Worm (Caenorhabditis elegans) whole organism, midembryonic: ENCODE measurements around the gene slcr-46.2.

Source experiments
- T22C8.4 ChIP-seq: fragments of 200-800 bp; sonication (Bioruptor generic); IDR thresholded peaks from 2 replicates; pipeline ENCODE4 v1.3.6; 2022; ENCODE audit warnings: missing genetic modification characterization, missing compliant biosample characterization
- cog-1 ChIP-seq: sonication (generic microtip); optimal IDR thresholded peaks from 2 replicates; lab custom pipeline; 2016; ENCODE audit warnings: missing genetic modification characterization, missing compliant biosample characterization
- flt-1 ChIP-seq: fragments of 200-800 bp; sonication (Bioruptor generic); IDR thresholded peaks from 2 replicates; pipeline ENCODE4 v1.3.6; 2022; ENCODE audit warnings: missing genetic modification characterization, missing compliant biosample characterization
- klf-2 ChIP-seq: fragments of 200-800 bp; sonication (Bioruptor generic); conservative IDR thresholded peaks from 2 replicates; pipeline ENCODE4 v1.3.6; 2022; ENCODE audit warnings: missing genetic modification reagents, missing genetic modification characterization, missing compliant biosample characterization
- med-1 ChIP-seq: sonication (generic microtip); optimal IDR thresholded peaks from 2 replicates; lab custom pipeline; 2017; ENCODE audit warnings: missing genetic modification characterization, mild to moderate bottlenecking, missing compliant biosample characterization, antibody characterized with exemption, missing genetic modification reagents; ENCODE audit not compliant: insufficient read depth
- ref-1 ChIP-seq: fragments of 200-800 bp; sonication (Bioruptor generic); conservative IDR thresholded peaks from 2 replicates; pipeline ENCODE4 v1.3.6; 2022; ENCODE audit warnings: missing genetic modification reagents, missing genetic modification characterization, missing compliant biosample characterization
- tab-1 ChIP-seq: fragments of 200-800 bp; sonication (Bioruptor generic); IDR thresholded peaks from 2 replicates; pipeline ENCODE4 v1.3.6; 2022; ENCODE audit warnings: missing genetic modification characterization, missing compliant biosample characterization
- ztf-23 ChIP-seq: fragments of 200-800 bp; sonication (Bioruptor generic); IDR thresholded peaks from 2 replicates; pipeline ENCODE4 v1.3.6; 2022; ENCODE audit warnings: missing genetic modification reagents, missing genetic modification characterization, missing compliant biosample characterization
- ztf-29 ChIP-seq: fragments of 200-800 bp; sonication (Bioruptor generic); IDR thresholded peaks from 2 replicates; pipeline ENCODE4 v1.3.6; 2022; ENCODE audit warnings: missing genetic modification reagents, missing genetic modification characterization, missing compliant biosample characterization

slcr-46.2 gene

DNA sequence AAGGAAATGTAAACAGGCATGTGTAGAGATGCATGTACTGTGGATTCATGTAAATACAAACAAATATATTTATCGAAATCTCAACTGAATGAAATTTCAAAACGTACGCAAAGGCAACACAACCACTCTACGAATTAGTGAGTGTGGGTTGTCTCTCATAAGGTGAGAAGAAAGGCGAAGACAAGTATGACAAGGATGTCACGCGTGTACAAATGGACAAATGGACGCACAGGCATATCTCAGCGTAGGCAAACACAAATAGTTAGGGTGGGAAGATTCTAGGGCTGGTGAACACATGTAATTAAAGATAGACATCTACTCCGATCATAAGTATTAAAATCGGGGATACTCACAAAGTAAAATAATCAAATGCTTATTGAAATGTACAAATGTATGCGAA lies 38.2 kb upstream of the slcr-46.2 start:
- TF ChIP-seq ref-1 (GFP tag; lab: Robert Waterston, UW) (no peak), T22C8.4 (GFP tag; lab: Robert Waterston, UW) (no peak), cog-1 (tag; lab: Kevin White, UChicago) (no peak), ztf-29 (no peak), klf-2 (no peak), flt-1 (no peak), ztf-23 (GFP tag; lab: Robert Waterston, UW) (no peak), med-1 (GFP tag; lab: Kevin White, UChicago) (no peak), tab-1 (GFP tag; lab: Robert Waterston, UW) (no peak)

DNA sequence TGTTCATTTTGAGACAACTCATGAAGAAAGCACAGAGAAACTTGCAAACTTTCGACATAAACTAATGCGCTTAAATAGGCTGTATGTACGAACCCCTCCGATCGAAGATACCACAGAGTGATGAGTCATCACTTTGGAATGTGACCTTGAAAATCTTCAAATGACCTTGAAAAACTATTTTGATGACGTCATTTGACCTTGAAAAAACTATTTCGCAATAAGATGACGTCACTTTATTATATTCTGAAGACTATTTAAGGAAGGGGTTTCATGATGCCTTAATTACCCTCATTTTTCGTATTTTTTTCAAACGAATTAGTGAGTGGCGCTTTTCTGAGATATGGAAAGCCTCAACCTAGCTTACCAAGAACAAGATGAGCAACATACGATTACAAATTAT lies 31.2 kb upstream of the slcr-46.2 start, which contains the start of gene C25F9.2:
Gene C25F9.2, plus strand, starts transcription at position 341 of the 400 bp plus-strand sequence.
- TF ChIP-seq tab-1 (GFP tag; lab: Robert Waterston, UW) = no peak
- no peak for TF ChIP-seq T22C8.4 (GFP tag; lab: Robert Waterston, UW)
- no peak for TF ChIP-seq flt-1
- no peak for TF ChIP-seq med-1 (GFP tag; lab: Kevin White, UChicago)
- no peak for TF ChIP-seq ref-1 (GFP tag; lab: Robert Waterston, UW)
- no peak for TF ChIP-seq klf-2
- no peak for TF ChIP-seq ztf-29
- TF ChIP-seq ztf-23 (GFP tag; lab: Robert Waterston, UW) = no peak
- no peak for TF ChIP-seq cog-1 (tag; lab: Kevin White, UChicago)

DNA sequence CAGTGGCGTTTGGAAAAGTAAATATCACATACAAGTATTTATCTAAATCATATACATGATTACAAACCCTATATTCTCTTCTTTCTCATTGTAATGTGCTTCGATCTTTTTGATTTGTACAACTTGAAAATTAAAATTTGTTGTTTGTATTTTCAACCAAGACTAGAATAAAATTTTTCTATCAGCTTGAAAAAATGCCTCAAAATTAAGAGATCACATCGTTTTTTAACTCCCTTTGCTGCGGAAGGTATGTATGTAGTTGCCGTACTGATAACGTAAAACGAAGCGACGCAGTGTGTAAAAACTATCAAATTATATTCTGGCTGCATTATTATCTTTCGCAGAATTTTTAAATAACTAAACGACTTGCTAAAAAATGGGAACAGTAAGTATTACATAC lies 27.9 kb upstream of the slcr-46.2 start, which contains the start of gene C25F9.15:
Gene C25F9.15, plus strand, starts transcription at position 301 of the 400 bp plus-strand sequence.
- no peak for TF ChIP-seq flt-1
- no peak for TF ChIP-seq cog-1 (tag; lab: Kevin White, UChicago)
- TF ChIP-seq ztf-29 = no peak
- TF ChIP-seq med-1 (GFP tag; lab: Kevin White, UChicago) = no peak
- TF ChIP-seq T22C8.4 (GFP tag; lab: Robert Waterston, UW) = no peak
- no peak for TF ChIP-seq ztf-23 (GFP tag; lab: Robert Waterston, UW)
- no peak for TF ChIP-seq klf-2

DNA sequence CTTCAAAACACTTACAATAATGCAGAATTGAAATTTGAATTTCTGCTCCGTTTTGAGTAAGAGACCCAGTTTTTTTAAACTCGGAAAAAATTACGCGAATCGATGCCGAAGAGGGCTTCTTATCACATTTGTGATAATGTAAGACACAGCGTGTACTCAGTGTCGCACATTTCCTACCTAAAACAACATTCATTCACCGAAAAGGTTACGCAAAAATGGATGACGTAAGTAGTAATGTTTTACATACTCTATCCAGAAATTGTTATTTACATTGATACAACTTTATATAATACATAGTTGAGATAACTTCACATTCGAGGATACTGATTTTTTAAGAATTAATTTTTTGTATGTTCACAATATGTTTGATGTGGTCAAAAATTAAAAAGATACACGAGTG lies 26.5 kb upstream of the slcr-46.2 start, which contains the start of the genes C25F9.4 and C25F9.9:
Gene C25F9.4, minus strand, starts transcription at position 101 of the 400 bp plus-strand sequence.
Gene C25F9.9, plus strand, starts transcription at position 137 of the 400 bp plus-strand sequence.
- TF ChIP-seq klf-2 (no peak), tab-1 (GFP tag; lab: Robert Waterston, UW) (no peak), T22C8.4 (GFP tag; lab: Robert Waterston, UW) (no peak), ztf-29 (no peak), ref-1 (GFP tag; lab: Robert Waterston, UW) (no peak), flt-1 (no peak), cog-1 (tag; lab: Kevin White, UChicago) (no peak), med-1 (GFP tag; lab: Kevin White, UChicago) (no peak), ztf-23 (GFP tag; lab: Robert Waterston, UW) (no peak)

DNA sequence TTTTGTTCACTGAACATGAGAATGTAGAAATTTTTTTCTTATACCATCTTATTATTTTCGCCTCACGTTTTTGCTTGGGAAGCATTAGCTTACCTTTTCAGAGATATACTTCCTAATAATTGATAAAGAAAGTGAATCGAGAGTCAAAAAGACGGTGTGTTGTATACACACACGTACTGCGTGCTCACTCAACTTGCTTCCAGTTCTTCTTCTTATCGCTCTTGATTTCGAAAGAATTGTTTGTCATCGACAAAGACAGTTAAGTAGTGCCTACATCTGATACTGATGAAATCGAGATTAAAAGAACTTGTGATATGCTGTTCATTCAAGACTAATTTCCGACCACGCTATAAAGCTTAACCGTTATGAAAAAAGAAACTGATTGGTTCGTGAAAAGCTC lies 20.7 kb upstream of the slcr-46.2 start, which contains the start of gene C25F9.5:
Gene C25F9.5, minus strand, starts transcription at position 195 of the 400 bp plus-strand sequence.
- TF ChIP-seq T22C8.4 (GFP tag; lab: Robert Waterston, UW) (no peak), flt-1 (no peak), ref-1 (GFP tag; lab: Robert Waterston, UW) (no peak), tab-1 (GFP tag; lab: Robert Waterston, UW) (no peak), klf-2 (no peak), med-1 (GFP tag; lab: Kevin White, UChicago) (no peak), ztf-29 (no peak), ztf-23 (GFP tag; lab: Robert Waterston, UW) (no peak), cog-1 (tag; lab: Kevin White, UChicago) (no peak)

DNA sequence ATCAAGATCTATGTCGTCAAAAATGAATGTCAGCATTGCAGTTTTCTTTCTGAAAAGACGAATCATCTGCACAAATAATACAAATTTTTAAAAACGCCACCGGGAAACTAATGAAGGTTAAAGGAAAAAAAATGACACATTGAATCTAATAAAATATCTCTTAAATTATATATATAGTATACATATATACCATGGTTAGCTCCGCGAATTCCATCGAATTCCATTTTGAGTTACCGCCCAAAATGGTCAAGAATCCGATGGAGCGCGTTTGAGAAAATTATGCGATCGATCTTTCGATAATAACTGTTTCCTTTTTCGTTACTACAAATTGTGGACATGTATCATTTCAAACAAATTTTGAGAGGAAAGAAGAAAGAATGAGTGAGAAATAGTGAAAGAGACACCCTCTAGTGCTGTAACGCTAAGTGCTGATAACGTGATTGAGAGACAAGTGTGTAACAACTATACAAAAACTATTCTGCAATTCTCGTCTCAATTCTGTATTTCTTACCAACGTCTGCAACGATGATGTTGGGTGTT lies 15.4 kb upstream of the slcr-46.2 start, which contains the start of the genes C25F9.6 and C25F9.10:
Gene C25F9.6, minus strand, starts transcription at position 51 of the 540 bp plus-strand sequence.
Gene C25F9.10, plus strand, starts transcription at position 454 of the 540 bp plus-strand sequence.
- TF ChIP-seq med-1 (GFP tag; lab: Kevin White, UChicago) = no peak
- no peak for TF ChIP-seq ref-1 (GFP tag; lab: Robert Waterston, UW)
- TF ChIP-seq cog-1 (tag; lab: Kevin White, UChicago) = no peak
- no peak for TF ChIP-seq klf-2
- TF ChIP-seq tab-1 (GFP tag; lab: Robert Waterston, UW) = no peak
- TF ChIP-seq ztf-29 = no peak
- TF ChIP-seq ztf-23 (GFP tag; lab: Robert Waterston, UW) = no peak
- TF ChIP-seq T22C8.4 (GFP tag; lab: Robert Waterston, UW) = no peak
- no peak for TF ChIP-seq flt-1

DNA sequence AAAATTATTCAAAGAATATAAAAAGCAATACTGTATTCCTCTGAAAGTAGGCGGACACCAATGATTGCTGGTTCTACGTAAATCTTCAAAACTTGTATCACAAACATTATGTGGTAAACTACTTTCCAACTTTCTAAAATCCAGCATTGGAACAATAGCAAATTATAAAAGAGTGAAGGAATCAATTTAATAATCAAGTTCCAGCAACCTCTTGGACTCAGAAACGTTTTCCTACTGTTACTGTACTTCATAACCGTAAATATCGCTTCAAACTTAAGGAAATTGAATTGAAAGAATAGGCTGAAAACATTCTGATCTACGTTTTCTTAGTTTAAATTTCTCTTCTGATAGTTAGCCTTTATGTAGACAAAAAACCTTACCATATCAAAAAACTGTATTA lies 13.7 kb upstream of the slcr-46.2 start:
- TF ChIP-seq med-1 (GFP tag; lab: Kevin White, UChicago) = no peak
- TF ChIP-seq ztf-23 (GFP tag; lab: Robert Waterston, UW) = no peak
- no peak for TF ChIP-seq cog-1 (tag; lab: Kevin White, UChicago)
- TF ChIP-seq ztf-29 = no peak
- no peak for TF ChIP-seq T22C8.4 (GFP tag; lab: Robert Waterston, UW)
- no peak for TF ChIP-seq ref-1 (GFP tag; lab: Robert Waterston, UW)
- no peak for TF ChIP-seq tab-1 (GFP tag; lab: Robert Waterston, UW)
- no peak for TF ChIP-seq klf-2
- no peak for TF ChIP-seq flt-1

DNA sequence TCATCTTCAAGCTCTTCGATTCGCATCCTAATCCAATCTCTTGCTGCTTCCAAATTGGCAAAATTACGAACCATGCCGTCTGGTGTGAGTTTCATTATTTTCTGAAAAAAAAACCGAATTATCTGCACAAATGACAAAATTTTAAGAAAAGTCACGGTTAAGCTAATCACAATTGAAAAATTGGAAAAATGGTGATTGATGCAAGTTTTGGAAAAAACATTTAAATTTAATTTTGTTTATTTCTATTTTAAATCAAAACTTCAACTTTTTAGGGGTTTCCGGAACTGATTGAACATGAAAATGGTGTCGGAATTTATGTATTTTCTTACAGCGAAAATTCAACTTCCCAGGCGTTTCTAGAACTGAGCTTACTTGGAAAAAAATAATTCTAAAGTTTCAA lies 12.9 kb upstream of the slcr-46.2 start, which contains the start of gene C25F9.12:
Gene C25F9.12, minus strand, starts transcription at position 101 of the 400 bp plus-strand sequence.
- TF ChIP-seq flt-1 (no peak), ztf-23 (GFP tag; lab: Robert Waterston, UW) (no peak), med-1 (GFP tag; lab: Kevin White, UChicago) (no peak), ref-1 (GFP tag; lab: Robert Waterston, UW) (no peak), T22C8.4 (GFP tag; lab: Robert Waterston, UW) (no peak), klf-2 (no peak), ztf-29 (no peak), tab-1 (GFP tag; lab: Robert Waterston, UW) (no peak), cog-1 (tag; lab: Kevin White, UChicago) (no peak)

DNA sequence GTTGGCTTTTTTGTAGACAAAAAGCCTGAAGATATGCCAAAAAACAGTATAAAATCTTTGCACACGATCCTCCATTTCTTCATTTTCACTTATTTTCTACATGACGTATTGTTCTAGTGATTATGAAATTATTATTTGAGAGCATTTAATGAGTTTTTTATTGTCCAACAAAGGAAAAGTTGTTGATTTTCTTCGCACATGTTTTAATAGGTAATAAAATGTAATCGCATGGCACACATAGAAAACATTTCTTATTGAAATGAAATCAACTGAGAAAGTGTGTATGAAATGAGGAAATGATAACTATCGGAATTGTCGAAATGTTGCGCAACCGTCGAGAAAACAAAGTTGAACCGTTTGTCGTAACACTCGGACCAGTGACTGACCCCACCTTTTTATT lies 11.5 kb upstream of the slcr-46.2 start:
- TF ChIP-seq cog-1 (tag; lab: Kevin White, UChicago) = no peak
- TF ChIP-seq ztf-29 = no peak
- TF ChIP-seq tab-1 (GFP tag; lab: Robert Waterston, UW) = no peak
- TF ChIP-seq klf-2 = no peak
- no peak for TF ChIP-seq flt-1
- no peak for TF ChIP-seq ref-1 (GFP tag; lab: Robert Waterston, UW)
- no peak for TF ChIP-seq T22C8.4 (GFP tag; lab: Robert Waterston, UW)
- no peak for TF ChIP-seq ztf-23 (GFP tag; lab: Robert Waterston, UW)
- no peak for TF ChIP-seq med-1 (GFP tag; lab: Kevin White, UChicago)
